Fruit fly (Drosophila melanogaster): ENCODE measurements around the gene Vha68-2.

Vha68-2 gene

DNA sequence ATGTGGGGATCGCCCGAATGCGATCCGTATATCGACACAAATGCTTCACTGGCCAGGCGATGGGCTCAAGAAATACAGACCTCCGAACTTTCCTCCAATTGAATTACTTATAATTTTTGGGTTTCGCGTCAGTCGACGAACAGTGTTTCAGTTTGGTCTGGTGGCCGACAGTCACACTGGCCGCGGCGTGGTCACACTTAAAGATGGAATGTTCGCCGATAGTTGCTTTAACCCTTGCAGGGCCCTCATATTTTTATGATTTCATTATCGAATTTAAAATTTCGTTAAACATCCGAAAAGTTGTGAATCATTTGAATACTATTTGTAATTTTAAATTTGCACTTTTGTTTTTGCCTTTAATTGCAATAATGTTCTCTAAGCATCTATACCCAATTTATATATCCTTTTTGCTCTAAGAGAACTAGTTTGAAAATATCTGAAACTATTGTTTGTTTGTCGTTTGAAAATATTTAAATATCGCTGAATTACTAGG, 44.9 kb downstream of the Vha68-2 start, which contains the start of gene Ube4B:
Gene Ube4B (minus strand): TSS at position 443 of the 493 bp plus-strand sequence.
- TF ChIP-seq CG32264 (GFP tag; optimal IDR thresholded peaks at IDR 0.05): peak; percentile 9
- TF ChIP-seq h (GFP tag; optimal IDR thresholded peaks at IDR 0.05): peak; percentile 68
- peak; percentile 6 for TF ChIP-seq OdsH (GFP tag; optimal IDR thresholded peaks at IDR 0.05)
- peak; percentile 56 for TF ChIP-seq fru (GFP tag; optimal IDR thresholded peaks at IDR 0.05)
- TF ChIP-seq dl (GFP tag; optimal IDR thresholded peaks at IDR 0.05; ENCODE audit: insufficient read depth in 1 of 2, partially characterized antibody in 2 of 2): no peak
- peak; percentile 65 for TF ChIP-seq rgr (GFP tag; optimal IDR thresholded peaks at IDR 0.05)
- no peak for TF ChIP-seq Rel (GFP tag; optimal IDR thresholded peaks at IDR 0.05)
- peak; percentile 59 for TF ChIP-seq Rel (tag; optimal IDR thresholded peaks at IDR 0.05)
- TF ChIP-seq Hnf4 (GFP tag; optimal IDR thresholded peaks at IDR 0.05): no peak
- TF ChIP-seq Sp1 (GFP tag; optimal IDR thresholded peaks at IDR 0.05): peak; percentile 62
- no peak for TF ChIP-seq N (GFP tag; optimal IDR thresholded peaks at IDR 0.05)
- peak; percentile 83 for TF ChIP-seq Hr83 (GFP tag; optimal IDR thresholded peaks at IDR 0.05; ENCODE audit: poor library complexity, severe bottlenecking)
- no peak for TF ChIP-seq br (GFP tag; optimal IDR thresholded peaks at IDR 0.05)
- no peak for TF ChIP-seq brk (GFP tag; optimal IDR thresholded peaks at IDR 0.05)
- TF ChIP-seq woc (GFP tag; optimal IDR thresholded peaks at IDR 0.05): peak; percentile 25
- TF ChIP-seq CrebA (GFP tag; optimal IDR thresholded peaks at IDR 0.05; ENCODE audit: borderline replicate concordance): no peak
- TF ChIP-seq CG9705 (GFP tag; optimal IDR thresholded peaks at IDR 0.05): peak; percentile 49
- TF ChIP-seq ey (GFP tag; optimal IDR thresholded peaks at IDR 0.05): peak; percentile 40
- peak; percentile 44 for TF ChIP-seq sv (GFP tag; optimal IDR thresholded peaks at IDR 0.05)
- no peak for TF ChIP-seq Vsx2 (GFP tag; optimal IDR thresholded peaks at IDR 0.05; ENCODE audit: partially characterized antibody)
- no peak for TF ChIP-seq pan (optimal IDR thresholded peaks at IDR 0.05)
- peak in 1 of 2 experiments; percentile 71 for TF ChIP-seq foxo (GFP tag; optimal IDR thresholded peaks at IDR 0.05)
- TF ChIP-seq Hr78 (GFP tag; optimal IDR thresholded peaks at IDR 0.05): no peak
- no peak for TF ChIP-seq Mio (GFP tag; optimal IDR thresholded peaks at IDR 0.05)
- TF ChIP-seq HLH106 (tag; optimal IDR thresholded peaks at IDR 0.05): peak; percentile 71
- peak; percentile 38 for TF ChIP-seq psq (GFP tag; optimal IDR thresholded peaks at IDR 0.05)

DNA sequence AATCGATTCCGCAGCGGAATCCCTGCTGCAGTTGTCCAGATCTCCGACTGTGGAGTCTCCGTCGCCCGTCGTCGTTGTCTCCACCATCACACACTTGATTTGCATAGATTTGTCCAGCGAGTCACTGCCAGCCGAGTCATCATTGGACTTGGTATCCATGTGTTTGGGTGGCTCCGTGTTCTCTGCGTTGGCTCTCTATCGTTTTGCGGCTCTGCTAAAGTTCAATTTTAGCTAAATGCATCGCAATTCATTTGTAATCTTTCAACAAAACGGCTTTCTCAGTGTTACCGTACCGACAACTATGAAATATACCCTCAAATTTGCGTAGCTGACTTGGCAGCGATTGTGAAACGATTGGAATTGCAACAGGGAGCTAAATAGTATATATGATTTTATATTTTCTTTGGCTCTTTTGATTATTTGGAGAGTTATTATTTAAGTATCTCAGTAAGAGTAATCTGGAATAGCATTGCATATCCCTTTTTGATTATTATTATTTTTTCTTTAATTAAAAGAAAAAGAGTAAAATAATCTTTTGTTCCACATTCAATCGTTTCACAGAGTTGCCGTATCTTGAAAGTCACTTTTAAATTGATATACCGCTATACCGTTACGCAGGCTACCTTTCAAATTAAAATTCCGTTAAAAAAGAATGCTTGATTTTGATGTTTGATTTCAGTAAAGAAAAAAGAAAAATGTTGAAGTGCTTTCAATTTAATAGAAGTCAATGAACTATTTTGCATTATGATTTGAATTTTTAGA, 47.1 kb downstream of the Vha68-2 start, which contains the start of gene CG9933:
Gene CG9933 (minus strand): TSS at position 293 of the 762 bp plus-strand sequence.
- TF ChIP-seq Jra (GFP tag; optimal IDR thresholded peaks at IDR 0.05): no peak
- TF ChIP-seq Hnf4 (GFP tag; optimal IDR thresholded peaks at IDR 0.05): no peak
- no peak for TF ChIP-seq CG9705 (GFP tag; optimal IDR thresholded peaks at IDR 0.05)
- no peak for TF ChIP-seq fru (GFP tag; optimal IDR thresholded peaks at IDR 0.05)
- no peak for TF ChIP-seq woc (GFP tag; optimal IDR thresholded peaks at IDR 0.05)
- TF ChIP-seq rgr (GFP tag; optimal IDR thresholded peaks at IDR 0.05): no peak
- no peak for TF ChIP-seq Dif (GFP tag; optimal IDR thresholded peaks at IDR 0.05; ENCODE audit: partially characterized antibody)
- TF ChIP-seq usp (GFP tag; optimal IDR thresholded peaks at IDR 0.05): no peak
- no peak for TF ChIP-seq h (GFP tag; optimal IDR thresholded peaks at IDR 0.05)
- no peak for TF ChIP-seq N (GFP tag; optimal IDR thresholded peaks at IDR 0.05)
- TF ChIP-seq Vsx2 (GFP tag; optimal IDR thresholded peaks at IDR 0.05; ENCODE audit: partially characterized antibody): no peak
- no peak for TF ChIP-seq Abd-B (GFP tag; optimal IDR thresholded peaks at IDR 0.05)
- TF ChIP-seq sv (GFP tag; optimal IDR thresholded peaks at IDR 0.05): no peak
